Worm (Caenorhabditis elegans) whole organism, L2 larva: ENCODE data around the gene R74.8.

Experiments used
- C34F6.9 ChIP-seq: fragments of 150-350 bp; optimal IDR thresholded peaks from 2 replicates; lab custom pipeline; 2014; ENCODE audit warnings: missing biosample characterization, missing genetic modification characterization
- F13H6.1 ChIP-seq: sonication (generic microtip); optimal IDR thresholded peaks from 2 replicates; lab custom pipeline; 2016; ENCODE audit warnings: missing genetic modification characterization, missing compliant biosample characterization
- R02D3.7 ChIP-seq: fragments of 150-350 bp; optimal IDR thresholded peaks from 2 replicates; lab custom pipeline; 2014; ENCODE audit warnings: missing biosample characterization, missing genetic modification characterization
- alr-1 ChIP-seq: fragments of 150-350 bp; optimal IDR thresholded peaks from 2 replicates; lab custom pipeline; 2014; ENCODE audit warnings: missing biosample characterization, missing genetic modification characterization
- aly-2 ChIP-seq: fragments of 150-350 bp; optimal IDR thresholded peaks from 2 replicates; lab custom pipeline; 2014; ENCODE audit warnings: missing biosample characterization, missing genetic modification characterization
- blmp-1 ChIP-seq: sonication (generic microtip); optimal IDR thresholded peaks from 2 replicates; lab custom pipeline; 2017; ENCODE audit warnings: missing genetic modification characterization, mild to moderate bottlenecking, missing compliant biosample characterization, antibody characterized with exemption, moderate library complexity; ENCODE audit not compliant: insufficient read depth
- ceh-16 ChIP-seq: fragments of 150-350 bp; optimal IDR thresholded peaks from 2 replicates; lab custom pipeline; 2014; ENCODE audit warnings: missing biosample characterization, missing genetic modification characterization
- crh-2 ChIP-seq: sonication (generic microtip); optimal IDR thresholded peaks from 2 replicates; lab custom pipeline; 2017; ENCODE audit warnings: missing biosample characterization, missing genetic modification characterization
- dmd-4 ChIP-seq: sonication (generic microtip); optimal IDR thresholded peaks from 2 replicates; lab custom pipeline; 2017; ENCODE audit warnings: missing biosample characterization, missing genetic modification characterization
- egl-27 ChIP-seq: sonication (generic microtip); optimal IDR thresholded peaks from 3 replicates; lab custom pipeline; 2017; ENCODE audit warnings: missing biosample characterization, missing genetic modification reagents, missing genetic modification characterization
- elt-1 ChIP-seq: fragments of 150-350 bp; optimal IDR thresholded peaks from 2 replicates; lab custom pipeline; 2014; ENCODE audit warnings: missing biosample characterization, missing genetic modification characterization
- elt-3 ChIP-seq: sonication (generic microtip); optimal IDR thresholded peaks from 2 replicates; lab custom pipeline; 2017; ENCODE audit warnings: missing biosample characterization, missing genetic modification characterization
- fos-1 ChIP-seq: fragments of 150-350 bp; optimal IDR thresholded peaks from 2 replicates; lab custom pipeline; 2014; ENCODE audit warnings: missing biosample characterization, missing genetic modification characterization
- gmeb-1 ChIP-seq: fragments of 150-350 bp; optimal IDR thresholded peaks from 2 replicates; lab custom pipeline; 2014; ENCODE audit warnings: missing biosample characterization, missing genetic modification characterization
- lin-11 ChIP-seq: fragments of 150-350 bp; sonication (generic microtip); optimal IDR thresholded peaks from 2 replicates; lab custom pipeline; 2014; ENCODE audit warnings: missing biosample characterization, missing genetic modification characterization, inconsistent platforms, mixed read lengths
- lin-13 ChIP-seq: fragments of 150-350 bp; optimal IDR thresholded peaks from 2 replicates; lab custom pipeline; 2014; ENCODE audit warnings: missing biosample characterization, missing genetic modification reagents, missing genetic modification characterization
- lin-39 ChIP-seq: fragments of 150-350 bp; optimal IDR thresholded peaks from 2 replicates; lab custom pipeline; 2014; ENCODE audit warnings: missing biosample characterization, missing genetic modification reagents, missing genetic modification characterization
- lsy-2 ChIP-seq, 2 experiments: fragments of 150-350 bp in 1 of 2; sonication (generic microtip) in 1 of 2; optimal IDR thresholded peaks; 2 replicates each; lab custom pipeline; 2014 to 2017; ENCODE audit warnings: missing biosample characterization in 2 of 2, missing genetic modification characterization in 2 of 2
- mab-5 ChIP-seq: fragments of 150-350 bp; optimal IDR thresholded peaks from 2 replicates; lab custom pipeline; 2014; ENCODE audit warnings: missing biosample characterization, missing genetic modification characterization
- nhr-10 ChIP-seq: sonication (generic microtip); optimal IDR thresholded peaks from 2 replicates; lab custom pipeline; 2017; ENCODE audit warnings: missing biosample characterization, missing genetic modification characterization
- nhr-11 ChIP-seq: fragments of 150-350 bp; optimal IDR thresholded peaks from 2 replicates; lab custom pipeline; 2014; ENCODE audit warnings: missing biosample characterization, missing genetic modification characterization
- nhr-12 ChIP-seq: fragments of 150-350 bp; optimal IDR thresholded peaks from 2 replicates; lab custom pipeline; 2014; ENCODE audit warnings: missing biosample characterization, missing genetic modification characterization
- nhr-21 ChIP-seq: fragments of 150-350 bp; optimal IDR thresholded peaks from 2 replicates; lab custom pipeline; 2014; ENCODE audit warnings: missing biosample characterization, missing genetic modification characterization
- nhr-23 ChIP-seq: fragments of 150-350 bp; optimal IDR thresholded peaks from 2 replicates; lab custom pipeline; 2014; ENCODE audit warnings: missing biosample characterization, missing genetic modification reagents, missing genetic modification characterization
- nhr-237 ChIP-seq: fragments of 150-350 bp; optimal IDR thresholded peaks from 2 replicates; lab custom pipeline; 2014; ENCODE audit warnings: missing biosample characterization, missing genetic modification characterization
- nhr-25 ChIP-seq: fragments of 150-350 bp; sonication (generic microtip); optimal IDR thresholded peaks from 3 replicates; lab custom pipeline; 2014; ENCODE audit warnings: missing biosample characterization, missing genetic modification characterization
- nhr-6 ChIP-seq: fragments of 150-350 bp; optimal IDR thresholded peaks from 2 replicates; lab custom pipeline; 2014; ENCODE audit warnings: missing biosample characterization, missing genetic modification characterization
- nhr-77 ChIP-seq: fragments of 150-350 bp; optimal IDR thresholded peaks from 2 replicates; lab custom pipeline; 2014; ENCODE audit warnings: missing biosample characterization, missing genetic modification characterization
- peb-1 ChIP-seq: fragments of 150-350 bp; optimal IDR thresholded peaks from 2 replicates; lab custom pipeline; 2014; ENCODE audit warnings: missing biosample characterization, missing genetic modification characterization
- skn-1 ChIP-seq: sonication (generic microtip); optimal IDR thresholded peaks from 2 replicates; lab custom pipeline; 2017; ENCODE audit warnings: missing biosample characterization, missing genetic modification characterization
- sma-3 ChIP-seq: sonication (generic microtip); optimal IDR thresholded peaks from 2 replicates; lab custom pipeline; 2016; ENCODE audit warnings: missing genetic modification reagents, missing genetic modification characterization, missing compliant biosample characterization
- sma-9 ChIP-seq, 2 experiments: fragments of 150-350 bp in 1 of 2; sonication (generic microtip) in 1 of 2; optimal IDR thresholded peaks; 2 replicates each; lab custom pipeline; 2014 to 2016; ENCODE audit warnings: missing genetic modification characterization in 2 of 2, mild to moderate bottlenecking in 1 of 2, missing biosample characterization in 1 of 2, missing compliant biosample characterization in 1 of 2, missing genetic modification reagents in 1 of 2, moderate library complexity in 1 of 2
- snpc-4 ChIP-seq: fragments of 150-350 bp; optimal IDR thresholded peaks from 2 replicates; lab custom pipeline; 2014; ENCODE audit warnings: missing biosample characterization, missing genetic modification characterization
- unc-39 ChIP-seq: fragments of 150-350 bp; optimal IDR thresholded peaks from 2 replicates; lab custom pipeline; 2014; ENCODE audit warnings: missing biosample characterization, missing genetic modification characterization
- unc-55 ChIP-seq: fragments of 150-350 bp; sonication (generic microtip); optimal IDR thresholded peaks from 3 replicates; lab custom pipeline; 2014; ENCODE audit warnings: missing biosample characterization, missing genetic modification reagents, missing genetic modification characterization
- unc-62 ChIP-seq: fragments of 150-350 bp; optimal IDR thresholded peaks from 2 replicates; lab custom pipeline; 2014; ENCODE audit warnings: missing biosample characterization, missing genetic modification reagents, missing genetic modification characterization
- zag-1 ChIP-seq: fragments of 150-350 bp; optimal IDR thresholded peaks from 2 replicates; lab custom pipeline; 2014; ENCODE audit warnings: missing biosample characterization, missing genetic modification characterization
- ztf-1 ChIP-seq: fragments of 200-800 bp; sonication (Bioruptor generic); conservative IDR thresholded peaks from 2 replicates; pipeline ENCODE4 v1.3.6; 2022; ENCODE audit warnings: missing genetic modification characterization, missing compliant biosample characterization
- ztf-11 ChIP-seq: sonication (generic microtip); optimal IDR thresholded peaks from 2 replicates; lab custom pipeline; 2017; ENCODE audit warnings: missing biosample characterization, missing genetic modification characterization
- ztf-4 ChIP-seq: fragments of 150-350 bp; optimal IDR thresholded peaks from 2 replicates; lab custom pipeline; 2014; ENCODE audit warnings: missing biosample characterization, missing genetic modification characterization

R74.8 gene

ce11 chrIII:4172210-4172609 is 33.9 kb upstream of the R74.8 start:
- TF ChIP-seq R02D3.7 (tag; lab: Kevin White, UChicago) (no peak), aly-2 (tag; lab: Kevin White, UChicago) (no peak), nhr-12 (tag; lab: Kevin White, UChicago) (no peak), skn-1 (tag; lab: Kevin White, UChicago) (no peak), snpc-4 (tag; lab: Kevin White, UChicago) (no peak), ztf-4 (tag; lab: Kevin White, UChicago) (no peak), ztf-1 (GFP tag; lab: Robert Waterston, UW) (no peak), lin-39 (tag; lab: Kevin White, UChicago) (no peak), unc-62 (no peak), unc-39 (tag; lab: Kevin White, UChicago) (no peak), crh-2 (tag; lab: Kevin White, UChicago) (no peak)

- TF ChIP-seq skn-1 (tag; lab: Kevin White, UChicago), result no peak
- no peak for TF ChIP-seq blmp-1 (tag; lab: Kevin White, UChicago)
- no peak for TF ChIP-seq nhr-11 (tag; lab: Kevin White, UChicago)
- no peak for TF ChIP-seq nhr-6
These were observed 30.6 kb upstream of the R74.8 start for ce11 chrIII:4175489-4175888.

ce11 chrIII:4176109-4176596 is 29.9 kb upstream of the R74.8 start, which contains the start of the genes hrde-1 and C16C10.13:
Gene hrde-1, minus strand, starts transcription at chrIII:4176159.
Gene C16C10.13, plus strand, starts transcription at chrIII:4176440.
- no peak for TF ChIP-seq nhr-10
- no peak for TF ChIP-seq lin-39 (tag; lab: Kevin White, UChicago)
- no peak for TF ChIP-seq nhr-21 (tag; lab: Kevin White, UChicago)
- TF ChIP-seq nhr-6, result no peak
- TF ChIP-seq alr-1 (tag; lab: Kevin White, UChicago), result no peak
- no peak for TF ChIP-seq mab-5 (tag; lab: Kevin White, UChicago)
- TF ChIP-seq, all 48 proteins: peak for 0

- TF ChIP-seq zag-1 (tag; lab: Kevin White, UChicago), result no peak
- TF ChIP-seq R02D3.7 (tag; lab: Kevin White, UChicago), result no peak
These were observed 27.5 kb upstream of the R74.8 start, which contains the start of gene C16C10.2 for ce11 chrIII:4178564-4178963. Gene C16C10.2, minus strand, starts transcription at chrIII:4178664.

- TF ChIP-seq peb-1 (no peak), blmp-1 (tag; lab: Kevin White, UChicago) (no peak), lin-11 (tag; lab: Kevin White, UChicago) (no peak), nhr-25 (tag; lab: Kevin White, UChicago) (no peak), zag-1 (tag; lab: Kevin White, UChicago) (no peak), nhr-23 (tag; lab: Kevin White, UChicago) (no peak), unc-55 (GFP tag; lab: Kevin White, UChicago) (no peak), dmd-4 (tag; lab: Kevin White, UChicago) (no peak), mab-5 (tag; lab: Kevin White, UChicago) (no peak), C34F6.9 (tag; lab: Kevin White, UChicago) (no peak), elt-3 (no peak), ztf-1 (GFP tag; lab: Robert Waterston, UW) (no peak), sma-9 (GFP tag; optimal IDR thresholded peaks at IDR 0.05; lab: Kevin White, UChicago) (no peak), sma-9 (tag; optimal IDR thresholded peaks at IDR 0.05; lab: Kevin White, UChicago) (no peak), nhr-10 (no peak), F13H6.1 (tag; lab: Kevin White, UChicago) (no peak), fos-1 (tag; lab: Kevin White, UChicago) (no peak), nhr-6 (no peak)
These were observed 24.7 kb upstream of the R74.8 start, which contains the start of gene C16C10.1 for ce11 chrIII:4181338-4181737. Gene C16C10.1, minus strand, starts transcription at chrIII:4181438.

- TF ChIP-seq unc-39 (tag; lab: Kevin White, UChicago), result no peak
- TF ChIP-seq ztf-11 (tag; lab: Kevin White, UChicago), result no peak
- no peak for TF ChIP-seq ceh-16 (tag; lab: Kevin White, UChicago)
- TF ChIP-seq unc-55 (GFP tag; lab: Kevin White, UChicago), result no peak
- no peak for TF ChIP-seq nhr-11 (tag; lab: Kevin White, UChicago)
- peak in 1 of 2 experiments; percentile 12 for TF ChIP-seq lsy-2 (tag; optimal IDR thresholded peaks at IDR 0.05; lab: Kevin White, UChicago)
- TF ChIP-seq C34F6.9 (tag; lab: Kevin White, UChicago), result peak; percentile 30
- no peak for TF ChIP-seq sma-3
- no peak for TF ChIP-seq nhr-237
- TF ChIP-seq gmeb-1 (tag; lab: Kevin White, UChicago), result no peak
- TF ChIP-seq egl-27 (tag; lab: Kevin White, UChicago), result no peak
- peak; percentile 21 for TF ChIP-seq crh-2 (tag; lab: Kevin White, UChicago)
- TF ChIP-seq mab-5 (tag; lab: Kevin White, UChicago), result no peak
- no peak for TF ChIP-seq lin-39 (tag; lab: Kevin White, UChicago)
- TF ChIP-seq elt-1 (tag; lab: Kevin White, UChicago), result no peak
- TF ChIP-seq lin-13, result no peak
- no peak for TF ChIP-seq nhr-77 (tag; lab: Kevin White, UChicago)
- no peak for TF ChIP-seq peb-1
- TF ChIP-seq, all 48 proteins: peak for 3
These were observed 19.2 kb upstream of the R74.8 start, which contains the start of gene lars-1 for ce11 chrIII:4186751-4187309. Gene lars-1, minus strand, starts transcription at chrIII:4186801.
